Fruit fly (Drosophila melanogaster) whole organism, embryonic: ENCODE data around the gene Jon25Bi.
A peak's percentile ranks its signal among the peaks of the same experiment; 100 is the strongest.

Experiments
- C15 ChIP-seq: fragments of 200-800 bp; sonication (Bioruptor generic); IDR thresholded peaks from 3 replicates; pipeline ENCODE4 v1.3.6; 2022; ENCODE audit warnings: missing biosample characterization, missing genetic modification characterization
- CG10543 ChIP-seq: fragments of 200-800 bp; sonication (Bioruptor generic); optimal IDR thresholded peaks from 3 replicates; lab custom pipeline; 2017; ENCODE audit warnings: missing biosample characterization, mild to moderate bottlenecking, missing genetic modification characterization, moderate library complexity
- CG11085 ChIP-seq: fragments of 200-800 bp; sonication (Bioruptor generic); IDR thresholded peaks from 2 replicates; pipeline ENCODE4 v1.3.6; 2022; ENCODE audit warnings: missing biosample characterization, missing genetic modification characterization
- CG11695 ChIP-seq: fragments of 200-800 bp; sonication (Bioruptor generic); IDR thresholded peaks from 3 replicates; pipeline ENCODE4 v1.3.6; 2022; ENCODE audit warnings: missing biosample characterization, missing genetic modification characterization
- CG12104 ChIP-seq: fragments of 200-800 bp; sonication (Bioruptor generic); optimal IDR thresholded peaks from 3 replicates; lab custom pipeline; 2016; ENCODE audit warnings: missing biosample characterization, missing genetic modification characterization
- CG13296 ChIP-seq: fragments of 200-800 bp; sonication (Bioruptor generic); optimal IDR thresholded peaks from 3 replicates; lab custom pipeline; 2018; ENCODE audit warnings: missing biosample characterization, mild to moderate bottlenecking, missing genetic modification characterization
- CG13624 ChIP-seq: fragments of 200-800 bp; sonication (Bioruptor generic); optimal IDR thresholded peaks from 2 replicates; lab custom pipeline; 2016; ENCODE audit warnings: missing biosample characterization, missing genetic modification characterization
- CG1647 ChIP-seq: fragments of 200-800 bp; sonication (Bioruptor generic); optimal IDR thresholded peaks from 3 replicates; lab custom pipeline; 2016; ENCODE audit warnings: missing biosample characterization, missing genetic modification characterization
- CG17359 ChIP-seq: fragments of 200-800 bp; sonication (Bioruptor generic); optimal IDR thresholded peaks from 3 replicates; lab custom pipeline; 2018; ENCODE audit warnings: missing biosample characterization, mild to moderate bottlenecking, missing genetic modification characterization, moderate library complexity
- CG18599 ChIP-seq: fragments of 200-800 bp; sonication (Bioruptor generic); optimal IDR thresholded peaks from 3 replicates; lab custom pipeline; 2017; ENCODE audit warnings: missing biosample characterization, missing genetic modification characterization, mild to moderate bottlenecking, moderate library complexity, missing genetic modification reagents
- CG18619 ChIP-seq: fragments of 200-800 bp; sonication (Bioruptor generic); optimal IDR thresholded peaks from 3 replicates; lab custom pipeline; 2017; ENCODE audit warnings: missing biosample characterization, mild to moderate bottlenecking, missing genetic modification characterization
- CG2199 ChIP-seq: fragments of 200-800 bp; sonication (Bioruptor generic); IDR thresholded peaks from 3 replicates; pipeline ENCODE4 v1.3.6; 2022; ENCODE audit warnings: missing biosample characterization, missing genetic modification characterization
- CG2202 ChIP-seq: fragments of 200-800 bp; sonication (Bioruptor generic); optimal IDR thresholded peaks from 2 replicates; lab custom pipeline; 2018; ENCODE audit warnings: missing biosample characterization, mild to moderate bottlenecking, missing genetic modification characterization
- CG30020 ChIP-seq: fragments of 200-800 bp; optimal IDR thresholded peaks from 2 replicates; lab custom pipeline; 2019; ENCODE audit warnings: missing biosample characterization, mild to moderate bottlenecking, missing genetic modification characterization, moderate library complexity
- CG34376 ChIP-seq: fragments of 200-800 bp; sonication (Bioruptor generic); optimal IDR thresholded peaks from 2 replicates; lab custom pipeline; 2018; ENCODE audit warnings: missing biosample characterization, mild to moderate bottlenecking, missing genetic modification characterization
- CG5245 ChIP-seq: fragments of 200-800 bp; sonication (Bioruptor generic); optimal IDR thresholded peaks from 3 replicates; lab custom pipeline; 2016; ENCODE audit warnings: missing biosample characterization, missing genetic modification characterization
- CG6175 ChIP-seq: fragments of 200-800 bp; sonication (Bioruptor generic); IDR thresholded peaks from 3 replicates; pipeline ENCODE4 v1.3.6; 2022; ENCODE audit warnings: missing biosample characterization, missing genetic modification characterization
- Chrac-16 ChIP-seq: fragments of 200-800 bp; sonication (Bioruptor generic); optimal IDR thresholded peaks from 3 replicates; lab custom pipeline; 2016; ENCODE audit warnings: missing biosample characterization, missing genetic modification characterization
- CkIIα-i1 ChIP-seq: fragments of 200-800 bp; sonication (Bioruptor generic); IDR thresholded peaks from 2 replicates; pipeline ENCODE4 v1.3.6; 2022; ENCODE audit warnings: missing biosample characterization, missing genetic modification characterization
- D19B ChIP-seq: fragments of 200-800 bp; sonication (Bioruptor generic); optimal IDR thresholded peaks from 2 replicates; lab custom pipeline; 2017; ENCODE audit warnings: missing biosample characterization, mild to moderate bottlenecking, missing genetic modification characterization
- Doc2 ChIP-seq: fragments of 200-800 bp; sonication (Bioruptor generic); IDR thresholded peaks from 2 replicates; pipeline ENCODE4 v1.3.6; 2022; ENCODE audit warnings: missing biosample characterization, missing genetic modification characterization
- Elba2 ChIP-seq: fragments of 200-800 bp; sonication (Bioruptor generic); optimal IDR thresholded peaks from 3 replicates; lab custom pipeline; 2016; ENCODE audit warnings: missing biosample characterization, missing genetic modification characterization
- HLH3B ChIP-seq: fragments of 200-800 bp; sonication (Bioruptor generic); IDR thresholded peaks from 2 replicates; pipeline ENCODE4 v1.3.6; 2022; ENCODE audit warnings: missing biosample characterization, missing genetic modification characterization
- MESR4 ChIP-seq: fragments of 200-800 bp; sonication (Bioruptor generic); optimal IDR thresholded peaks from 2 replicates; lab custom pipeline; 2018; ENCODE audit warnings: missing biosample characterization, mild to moderate bottlenecking, missing genetic modification characterization, moderate library complexity
- Mad ChIP-seq: fragments of 200-800 bp; sonication (Bioruptor generic); optimal IDR thresholded peaks from 2 replicates; lab custom pipeline; 2016; ENCODE audit warnings: missing biosample characterization, missing genetic modification characterization
- Med ChIP-seq: fragments of 200-800 bp; sonication (Bioruptor generic); peaks from one replicate; lab custom pipeline; 2016; ENCODE audit warnings: missing biosample characterization, missing genetic modification characterization, mild to moderate bottlenecking, inconsistent platforms, moderate library complexity
- Meics ChIP-seq: fragments of 200-800 bp; sonication (Bioruptor generic); optimal IDR thresholded peaks from 2 replicates; lab custom pipeline; 2017; ENCODE audit warnings: missing biosample characterization, mild to moderate bottlenecking, missing genetic modification characterization
- Nf-YA ChIP-seq: fragments of 200-800 bp; sonication (Bioruptor generic); IDR thresholded peaks from 2 replicates; pipeline ENCODE4 v1.3.6; 2022; ENCODE audit warnings: missing biosample characterization, missing genetic modification characterization
- NfI ChIP-seq: fragments of 200-800 bp; sonication (Bioruptor generic); optimal IDR thresholded peaks from 3 replicates; lab custom pipeline; 2018; ENCODE audit warnings: missing biosample characterization, mild to moderate bottlenecking, missing genetic modification characterization, moderate library complexity
- Poxn ChIP-seq: fragments of 200-800 bp; sonication (Bioruptor generic); IDR thresholded peaks from 2 replicates; pipeline ENCODE4 v1.3.6; 2022; ENCODE audit warnings: missing biosample characterization, missing genetic modification characterization
- Rx ChIP-seq: fragments of 200-800 bp; sonication (Bioruptor generic); IDR thresholded peaks from 2 replicates; pipeline ENCODE4 v1.3.6; 2022; ENCODE audit warnings: missing biosample characterization, missing genetic modification characterization
- Sox100B ChIP-seq: fragments of 200-800 bp; sonication (Bioruptor generic); optimal IDR thresholded peaks from 3 replicates; lab custom pipeline; 2018; ENCODE audit warnings: missing biosample characterization, mild to moderate bottlenecking, missing genetic modification characterization
- Usf ChIP-seq: fragments of 200-800 bp; sonication (Bioruptor generic); optimal IDR thresholded peaks from 2 replicates; lab custom pipeline; 2017; ENCODE audit warnings: missing genotype, missing biosample characterization, missing genetic modification characterization
- cad ChIP-seq: fragments of >200 bp; optimal IDR thresholded peaks from 2 replicates; lab custom pipeline; 2017; ENCODE audit warnings: missing biosample characterization, missing genetic modification characterization
- cas ChIP-seq: fragments of 200-800 bp; sonication (Bioruptor generic); IDR thresholded peaks from 2 replicates; pipeline ENCODE4 v1.3.6; 2022; ENCODE audit warnings: missing biosample characterization, missing genetic modification characterization
- cwo ChIP-seq: fragments of 200-800 bp; sonication (Bioruptor generic); optimal IDR thresholded peaks from 3 replicates; lab custom pipeline; 2017; ENCODE audit warnings: missing biosample characterization, missing genetic modification characterization, mild to moderate bottlenecking, moderate library complexity, missing genetic modification reagents
- ems ChIP-seq: fragments of 200-800 bp; sonication (Bioruptor generic); optimal IDR thresholded peaks from 3 replicates; lab custom pipeline; 2016; ENCODE audit warnings: missing biosample characterization, missing genetic modification characterization
- fd3F ChIP-seq: fragments of 200-800 bp; sonication (Bioruptor generic); optimal IDR thresholded peaks from 2 replicates; lab custom pipeline; 2018; ENCODE audit warnings: missing biosample characterization, mild to moderate bottlenecking, missing genetic modification characterization, moderate library complexity
- fd64A ChIP-seq: fragments of 200-800 bp; sonication (Bioruptor generic); optimal IDR thresholded peaks from 3 replicates; lab custom pipeline; 2018; ENCODE audit warnings: missing biosample characterization, mild to moderate bottlenecking, missing genetic modification characterization
- jigr1 ChIP-seq: fragments of 200-800 bp; sonication (Bioruptor generic); IDR thresholded peaks from 3 replicates; pipeline ENCODE4 v1.3.6; 2022; ENCODE audit warnings: missing biosample characterization, missing genetic modification characterization
- jumu ChIP-seq: fragments of 200-800 bp; sonication (Bioruptor generic); optimal IDR thresholded peaks from 3 replicates; lab custom pipeline; 2016; ENCODE audit warnings: missing biosample characterization, missing genetic modification characterization
- lov ChIP-seq, 2 experiments: fragments of 200-800 bp in 1 of 2; fragments of >200 bp in 1 of 2; sonication (Bioruptor generic) in 1 of 2; IDR thresholded peaks in 1 of 2; optimal IDR thresholded peaks in 1 of 2; 2 replicates in 1 of 2; 3 replicates in 1 of 2; pipeline versions ENCODE4 v1.3.6 to Lab custom; 2017 to 2022; ENCODE audit warnings: missing biosample characterization in 1 of 2, missing genetic modification characterization in 1 of 2
- luna ChIP-seq: fragments of 200-800 bp; sonication (Bioruptor generic); optimal IDR thresholded peaks from 2 replicates; lab custom pipeline; 2016; ENCODE audit warnings: missing biosample characterization, missing genetic modification characterization
- maf-S ChIP-seq: fragments of 200-800 bp; sonication (Bioruptor generic); optimal IDR thresholded peaks from 2 replicates; lab custom pipeline; 2016; ENCODE audit warnings: missing biosample characterization, missing genetic modification characterization
- nerfin-2 ChIP-seq: fragments of 200-800 bp; sonication (Bioruptor generic); IDR thresholded peaks from 2 replicates; pipeline ENCODE4 v1.3.6; 2022; ENCODE audit warnings: missing biosample characterization, missing genetic modification characterization; ENCODE audit not compliant: partially characterized antibody
- nom ChIP-seq: fragments of 200-800 bp; sonication (Bioruptor generic); optimal IDR thresholded peaks from 2 replicates; lab custom pipeline; 2017; ENCODE audit warnings: missing biosample characterization, missing genetic modification characterization, mild to moderate bottlenecking, moderate library complexity, missing genetic modification reagents
- pros ChIP-seq: fragments of 200-800 bp; sonication (Bioruptor generic); optimal IDR thresholded peaks from 3 replicates; lab custom pipeline; 2019; ENCODE audit warnings: missing biosample characterization, mild to moderate bottlenecking, missing genetic modification characterization, moderate library complexity
- slbo ChIP-seq: fragments of 200-800 bp; sonication (Bioruptor generic); IDR thresholded peaks from 2 replicates; pipeline ENCODE4 v1.3.6; 2022; ENCODE audit warnings: missing biosample characterization, missing genetic modification characterization
- tio ChIP-seq: fragments of 200-800 bp; sonication (Bioruptor generic); optimal IDR thresholded peaks from 2 replicates; lab custom pipeline; 2017; ENCODE audit warnings: missing biosample characterization, missing genetic modification characterization, inconsistent platforms
- zfh1 ChIP-seq: fragments of 200-800 bp; sonication (Bioruptor generic); IDR thresholded peaks from 3 replicates; pipeline ENCODE4 v1.3.6; 2022; ENCODE audit warnings: missing biosample characterization, missing genetic modification characterization

Gene Jon25Bi

DNA sequence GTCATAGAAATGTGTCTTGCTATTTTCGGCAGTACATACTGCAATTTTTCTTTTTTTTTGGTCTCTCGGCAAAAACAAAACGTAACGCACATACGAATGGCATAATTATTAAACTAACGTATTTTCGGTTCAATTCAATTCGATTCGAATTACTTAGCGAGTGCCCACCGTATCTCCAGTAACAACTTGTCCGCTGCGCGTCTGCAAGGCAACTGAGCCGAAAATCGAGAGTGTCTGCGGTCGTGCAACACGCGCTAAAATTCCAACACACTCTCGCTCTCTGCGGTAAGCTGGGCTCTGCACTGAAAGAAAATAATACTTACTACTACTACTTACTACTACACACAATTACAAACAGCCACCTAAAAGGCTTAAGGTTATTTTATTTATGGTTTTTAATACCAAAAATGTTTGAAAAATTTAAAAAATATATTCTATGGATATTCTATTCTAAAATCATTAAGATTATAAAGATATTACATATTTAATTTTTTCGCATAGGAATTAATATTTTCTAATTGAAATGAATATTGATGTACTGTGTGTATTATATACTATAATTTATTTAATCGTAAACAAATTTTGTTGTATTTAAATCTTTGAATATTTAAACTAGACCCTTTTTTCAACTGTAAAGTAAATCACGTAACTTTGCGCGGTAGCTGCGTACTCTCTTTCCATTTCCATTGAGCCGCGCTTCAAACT, 48.2 kb downstream of the Jon25Bi start, which contains the start of gene snsl (continued):
- TF ChIP-seq CG18599 (peak; percentile 40), tio (GFP tag; lab: Kevin White, UChicago) (peak; percentile 5), CkIIα-i1 (GFP tag; lab: Robert Waterston, UW) (no peak), luna (no peak), CG2202 (tag; lab: Kevin White, UChicago) (no peak), CG18619 (peak; percentile 65), CG30020 (tag; lab: Kevin White, UChicago) (peak; percentile 31), CG1647 (GFP tag; lab: Kevin White, UChicago) (no peak), CG12104 (peak; percentile 58), CG5245 (GFP tag; lab: Kevin White, UChicago) (peak; percentile 8), Usf (no peak), CG17359 (peak; percentile 70), pros (GFP tag; lab: Kevin White, UChicago) (no peak), CG13624 (no peak), fd64A (GFP tag; lab: Kevin White, UChicago) (no peak), CG2199 (no peak), D19B (GFP tag; lab: Kevin White, UChicago) (no peak), CG10543 (GFP tag; lab: Kevin White, UChicago) (no peak), nerfin-2 (no peak), Chrac-16 (no peak), ems (GFP tag; lab: Kevin White, UChicago) (no peak), Doc2 (GFP tag; lab: Robert Waterston, UW) (no peak), maf-S (GFP tag; lab: Kevin White, UChicago) (no peak), Poxn (GFP tag; lab: Robert Waterston, UW) (no peak), zfh1 (GFP tag; lab: Robert Waterston, UW) (no peak), jumu (no peak), CG11695 (GFP tag; lab: Robert Waterston, UW) (peak; percentile 61), Nf-YA (no peak), lov (optimal IDR thresholded peaks at IDR 0.05; lab: Kevin White, UChicago) (no peak), lov (GFP tag; IDR thresholded peaks at IDR 0.05; lab: Robert Waterston, UW) (no peak), Meics (peak; percentile 65), Mad (GFP tag; lab: Kevin White, UChicago) (no peak), fd3F (peak; percentile 62), cas (GFP tag; lab: Robert Waterston, UW) (no peak), cwo (peak; percentile 32), HLH3B (GFP tag; lab: Robert Waterston, UW) (peak; percentile 38; the same call in 1 of the 2 replicates), Rx (GFP tag; lab: Robert Waterston, UW) (no peak), CG11085 (GFP tag; lab: Robert Waterston, UW) (no peak), nom (GFP tag; lab: Kevin White, UChicago) (peak; percentile 62), Elba2 (GFP tag; lab: Kevin White, UChicago) (no peak), C15 (GFP tag; lab: Robert Waterston, UW) (no peak), CG34376 (GFP tag; lab: Kevin White, UChicago) (no peak), cad (GFP tag; lab: Kevin White, UChicago) (no peak), CG6175 (GFP tag; lab: Robert Waterston, UW) (peak; percentile 16; the same call in 1 of the 3 replicates), CG13296 (peak; percentile 78), Med (GFP tag; lab: Kevin White, UChicago) (peak; percentile 85), NfI (GFP tag; lab: Kevin White, UChicago) (peak; percentile 23), jigr1 (GFP tag; lab: Robert Waterston, UW) (0 out of 3 replicates have a peak, but pooled peaks have one; percentile 36), Sox100B (peak; percentile 87), slbo (GFP tag; lab: Robert Waterston, UW) (peak; percentile 29; the same call in 1 of the 2 replicates), MESR4 (GFP tag; lab: Kevin White, UChicago) (no peak)
